Worm (Caenorhabditis elegans) whole organism, L4/young adult: ENCODE data around the gene ntl-3.
A peak's percentile ranks its signal among the peaks of the same experiment; 100 is the strongest.
"Not testable (repeated sequence)": the region's sequence is repeated elsewhere in the genome, so short reads cannot be mapped to it uniquely, and the experiment has no call there.

Source experiments
- W03F9.2 ChIP-seq: fragments of 150-350 bp; optimal IDR thresholded peaks from 2 replicates; lab custom pipeline; 2014; ENCODE audit warnings: missing biosample characterization, missing genetic modification characterization
- dao-5 ChIP-seq: sonication (generic microtip); optimal IDR thresholded peaks from 2 replicates; lab custom pipeline; 2016; ENCODE audit warnings: missing genotype, missing genetic modification characterization, moderate library complexity, missing compliant biosample characterization
- him-1 ChIP-seq: sonication (generic microtip); optimal IDR thresholded peaks from 2 replicates; lab custom pipeline; 2016; ENCODE audit warnings: missing genotype, missing genetic modification reagents, missing genetic modification characterization, missing compliant biosample characterization

The ntl-3 gene

ce11 chrIII:11807418-11807817 is 38.8 kb downstream of the ntl-3 start, which contains the start of gene C18D11.10:
Gene C18D11.10 (plus strand): TSS chrIII:11807718.
- TF ChIP-seq him-1 (tag; lab: Kevin White, UChicago) (no peak), W03F9.2 (tag; lab: Kevin White, UChicago) (no peak), dao-5 (no peak)

ce11 chrIII:11806695-11807094 is 39.6 kb downstream of the ntl-3 start, which contains the start of gene C18D11.7:
Gene C18D11.7 (minus strand): TSS chrIII:11806795.
- TF ChIP-seq him-1 (tag; lab: Kevin White, UChicago) (no peak), W03F9.2 (tag; lab: Kevin White, UChicago) (no peak), dao-5 (no peak)

ce11 chrIII:11795448-11795847 is 50.8 kb downstream of the ntl-3 start, which contains the start of gene twk-39:
Gene twk-39 (plus strand): TSS chrIII:11795748.
- TF ChIP-seq W03F9.2 (tag; lab: Kevin White, UChicago) (no peak), dao-5 (no peak), him-1 (tag; lab: Kevin White, UChicago) (no peak)

DNA sequence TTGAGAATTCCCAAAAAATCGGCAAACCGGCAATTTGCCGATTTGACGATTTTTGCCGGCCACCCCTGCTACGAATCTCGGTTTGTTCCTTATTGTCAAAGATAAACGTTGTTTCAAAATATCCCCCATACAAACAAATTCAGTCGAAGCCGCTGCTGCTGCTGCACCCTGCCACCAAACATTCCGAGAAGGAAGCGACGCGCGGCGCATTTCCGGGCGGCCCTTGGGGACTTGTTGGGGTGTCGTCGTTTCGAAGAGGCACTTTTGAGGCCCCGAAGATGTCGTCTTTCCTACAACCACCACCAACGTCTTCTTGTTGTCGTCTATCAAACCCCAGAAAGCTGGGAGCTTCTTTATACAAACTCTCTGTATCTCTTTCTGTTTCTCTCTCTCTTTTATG is 51.9 kb downstream of the ntl-3 start:
- no peak for TF ChIP-seq him-1 (tag; lab: Kevin White, UChicago)
- TF ChIP-seq dao-5 = no peak
- TF ChIP-seq W03F9.2 (tag; lab: Kevin White, UChicago) = no peak

- TF ChIP-seq him-1 (tag; lab: Kevin White, UChicago) = peak; percentile 63
These were observed 53.7 kb downstream of the ntl-3 start, which contains the start of gene C24H11.2 for ce11 chrIII:11792295-11793256. Gene C24H11.2 (minus strand): TSS chrIII:11792345.

- TF ChIP-seq dao-5 (no peak), W03F9.2 (tag; lab: Kevin White, UChicago) (no peak), him-1 (tag; lab: Kevin White, UChicago) (no peak)
These were observed 56.8 kb downstream of the ntl-3 start for ce11 chrIII:11789480-11789879.

- TF ChIP-seq dao-5; him-1 (tag; lab: Kevin White, UChicago); W03F9.2 (tag; lab: Kevin White, UChicago): not testable (repeated sequence)
These were observed 58.9 kb downstream of the ntl-3 start, which contains the start of gene C24H11.1 for ce11 chrIII:11787376-11787775. Gene C24H11.1 (plus strand): TSS chrIII:11787676.

DNA sequence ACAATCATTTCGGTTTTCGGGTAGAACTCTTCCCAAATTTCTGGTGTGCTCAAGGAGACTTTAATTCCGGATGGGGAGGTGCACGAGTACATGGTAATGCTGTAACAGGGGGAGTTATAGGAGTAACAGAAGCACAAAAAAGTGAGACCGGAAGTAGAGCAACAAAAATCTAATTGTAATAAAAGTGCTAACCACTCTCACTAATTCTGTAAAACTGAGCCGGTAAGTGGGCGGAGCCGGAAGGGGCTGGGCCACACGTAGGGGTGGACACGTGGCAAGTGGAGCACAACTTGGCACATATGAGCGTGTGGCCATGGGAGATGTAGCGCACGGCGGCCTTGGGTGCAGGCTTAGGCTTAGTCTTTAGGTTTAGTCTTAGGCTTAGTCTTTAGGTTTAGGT is 60.3 kb downstream of the ntl-3 start, which contains the start of gene tbx-38:
TSS of gene tbx-38 (minus strand) at position 101 of the 400 bp plus-strand sequence.
- no peak for TF ChIP-seq him-1 (tag; lab: Kevin White, UChicago)
- TF ChIP-seq W03F9.2 (tag; lab: Kevin White, UChicago) = no peak
- no peak for TF ChIP-seq dao-5

DNA sequence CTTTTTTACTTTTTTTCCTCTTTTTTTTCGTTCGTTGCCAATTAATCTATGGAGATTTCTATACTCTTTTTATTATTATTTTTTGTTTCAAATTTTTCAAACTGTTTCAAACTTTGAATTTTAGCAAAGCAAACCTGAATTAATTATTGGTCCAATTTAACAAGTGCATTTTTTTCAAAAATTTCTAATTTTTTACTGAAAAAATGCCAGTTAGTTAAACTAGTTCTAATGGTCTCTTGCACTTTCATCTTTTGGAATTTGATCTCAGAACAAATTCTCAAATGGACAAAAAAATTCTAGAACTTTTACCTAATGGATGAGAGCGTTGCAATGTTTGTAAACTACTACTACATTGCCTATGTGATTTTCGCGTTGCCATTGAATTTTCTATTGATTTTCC is 64.5 kb downstream of the ntl-3 start, which contains the start of gene srd-74:
TSS of gene srd-74 (plus strand) at position 301 of the 400 bp plus-strand sequence.
- TF ChIP-seq W03F9.2 (tag; lab: Kevin White, UChicago) (no peak), him-1 (tag; lab: Kevin White, UChicago) (no peak), dao-5 (no peak)
